Worm (Caenorhabditis elegans) whole organism, midembryonic: Measurements from ENCODE around the gene nhr-103.
"Not testable (repeated sequence)": the region's sequence is repeated elsewhere in the genome, so short reads cannot be mapped to it uniquely, and the experiment has no call there.

Source experiments
- flt-1 ChIP-seq: fragments of 200-800 bp; sonication (Bioruptor generic); IDR thresholded peaks from 2 replicates; pipeline ENCODE4 v1.3.6; 2022; ENCODE audit warnings: missing genetic modification characterization, missing compliant biosample characterization
- med-1 ChIP-seq: sonication (generic microtip); optimal IDR thresholded peaks from 2 replicates; lab custom pipeline; 2017; ENCODE audit warnings: missing genetic modification characterization, mild to moderate bottlenecking, missing compliant biosample characterization, antibody characterized with exemption, missing genetic modification reagents; ENCODE audit not compliant: insufficient read depth
- ref-1 ChIP-seq: fragments of 200-800 bp; sonication (Bioruptor generic); conservative IDR thresholded peaks from 2 replicates; pipeline ENCODE4 v1.3.6; 2022; ENCODE audit warnings: missing genetic modification reagents, missing genetic modification characterization, missing compliant biosample characterization
- tab-1 ChIP-seq: fragments of 200-800 bp; sonication (Bioruptor generic); IDR thresholded peaks from 2 replicates; pipeline ENCODE4 v1.3.6; 2022; ENCODE audit warnings: missing genetic modification characterization, missing compliant biosample characterization
- ztf-23 ChIP-seq: fragments of 200-800 bp; sonication (Bioruptor generic); IDR thresholded peaks from 2 replicates; pipeline ENCODE4 v1.3.6; 2022; ENCODE audit warnings: missing genetic modification reagents, missing genetic modification characterization, missing compliant biosample characterization

DNA sequence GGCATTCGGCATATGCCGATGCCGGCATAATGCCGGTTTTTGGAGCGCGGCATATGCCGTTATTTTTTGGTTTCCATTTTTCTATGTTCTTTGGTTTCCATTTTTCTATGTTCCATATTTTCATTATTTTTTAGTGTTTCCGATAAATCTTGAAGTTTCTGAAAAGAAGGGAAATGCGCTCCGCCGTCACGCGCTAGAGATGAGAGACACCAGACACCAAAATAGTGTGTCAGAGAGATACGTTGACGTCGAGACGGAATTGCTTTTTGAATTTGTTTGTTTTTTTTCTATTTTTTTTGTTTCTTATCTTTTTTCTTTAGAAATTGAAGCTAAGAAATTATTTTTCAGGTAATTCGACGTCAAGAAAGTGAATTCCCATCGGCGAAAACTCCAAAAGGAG is 30.0 kb downstream of the nhr-103 start, which contains the start of gene F41B5.1:
- not testable (repeated sequence) for TF ChIP-seq med-1 (GFP tag; lab: Kevin White, UChicago); flt-1 (GFP tag; lab: Robert Waterston, UW); tab-1 (GFP tag; lab: Robert Waterston, UW); ref-1 (GFP tag; lab: Robert Waterston, UW); ztf-23 (GFP tag; lab: Robert Waterston, UW)
